Worm (Caenorhabditis elegans) whole organism, early embryonic: ENCODE measurements around the gene clec-178.

Experiments
- B0310.2 ChIP-seq: sonication (generic microtip); optimal IDR thresholded peaks from 2 replicates; lab custom pipeline; 2016; ENCODE audit warnings: mild to moderate bottlenecking, missing genetic modification characterization, missing compliant biosample characterization
- F13C5.2 ChIP-seq: sonication (generic microtip); optimal IDR thresholded peaks from 2 replicates; lab custom pipeline; 2017; ENCODE audit warnings: mild to moderate bottlenecking, missing genetic modification characterization, inconsistent platforms, missing compliant biosample characterization
- aly-1 ChIP-seq: sonication (generic microtip); optimal IDR thresholded peaks from 2 replicates; lab custom pipeline; 2016; ENCODE audit warnings: missing genetic modification characterization, missing compliant biosample characterization
- ama-1 ChIP-seq: fragments of 150-350 bp; optimal IDR thresholded peaks from 2 replicates; lab custom pipeline; 2014
- ceh-13 ChIP-seq: fragments of 200-800 bp; sonication (Bioruptor generic); optimal IDR thresholded peaks from 2 replicates; lab custom pipeline; 2018; ENCODE audit warnings: mild to moderate bottlenecking, missing genetic modification characterization, missing compliant biosample characterization
- ceh-36 ChIP-seq: sonication (generic microtip); optimal IDR thresholded peaks from 2 replicates; lab custom pipeline; 2016; ENCODE audit warnings: missing genetic modification characterization, inconsistent platforms, missing compliant biosample characterization
- ets-7 ChIP-seq: sonication (generic microtip); optimal IDR thresholded peaks from 2 replicates; lab custom pipeline; 2016; ENCODE audit warnings: missing genotype, missing genetic modification characterization, missing compliant biosample characterization
- flt-1 ChIP-seq: fragments of 200-800 bp; sonication (Bioruptor generic); IDR thresholded peaks from 2 replicates; pipeline ENCODE4 v1.3.6; 2022; ENCODE audit warnings: missing genetic modification characterization, missing compliant biosample characterization
- hmbx-1 ChIP-seq: sonication (generic microtip); optimal IDR thresholded peaks from 2 replicates; lab custom pipeline; 2016; ENCODE audit warnings: mild to moderate bottlenecking, missing genetic modification characterization, missing compliant biosample characterization
- hmg-4 ChIP-seq: fragments of 200-800 bp; sonication (Bioruptor generic); optimal IDR thresholded peaks from 2 replicates; lab custom pipeline; 2018; ENCODE audit warnings: mild to moderate bottlenecking, missing genetic modification characterization, missing compliant biosample characterization
- hnd-1 ChIP-seq: sonication (generic microtip); optimal IDR thresholded peaks from 2 replicates; lab custom pipeline; 2016; ENCODE audit warnings: missing genetic modification characterization, missing compliant biosample characterization
- pes-1 ChIP-seq: fragments of 200-800 bp; sonication (Bioruptor generic); IDR thresholded peaks from 2 replicates; pipeline ENCODE4 v1.3.6; 2022; ENCODE audit warnings: missing genetic modification reagents, missing genetic modification characterization, missing compliant biosample characterization
- scrt-1 ChIP-seq: fragments of 200-800 bp; sonication (Bioruptor generic); IDR thresholded peaks from 2 replicates; pipeline ENCODE4 v1.3.6; 2022; ENCODE audit warnings: missing genetic modification characterization, missing compliant biosample characterization
- sea-1 ChIP-seq: fragments of 200-800 bp; sonication (Bioruptor generic); conservative IDR thresholded peaks from 2 replicates; pipeline ENCODE4 v1.3.6; 2022; ENCODE audit warnings: missing genetic modification characterization, missing compliant biosample characterization
- tbx-11 ChIP-seq: fragments of 200-800 bp; sonication (Bioruptor generic); IDR thresholded peaks from 2 replicates; pipeline ENCODE4 v1.3.6; 2022; ENCODE audit warnings: missing genetic modification characterization, missing compliant biosample characterization
- tbx-37 ChIP-seq: fragments of 200-800 bp; sonication (Bioruptor generic); conservative IDR thresholded peaks from 2 replicates; pipeline ENCODE4 v1.3.6; 2022; ENCODE audit warnings: missing genetic modification reagents, missing genetic modification characterization, missing compliant biosample characterization
- tra-4 ChIP-seq: sonication (generic microtip); optimal IDR thresholded peaks from 2 replicates; lab custom pipeline; 2017; ENCODE audit warnings: missing genetic modification characterization, missing compliant biosample characterization

Gene clec-178

DNA sequence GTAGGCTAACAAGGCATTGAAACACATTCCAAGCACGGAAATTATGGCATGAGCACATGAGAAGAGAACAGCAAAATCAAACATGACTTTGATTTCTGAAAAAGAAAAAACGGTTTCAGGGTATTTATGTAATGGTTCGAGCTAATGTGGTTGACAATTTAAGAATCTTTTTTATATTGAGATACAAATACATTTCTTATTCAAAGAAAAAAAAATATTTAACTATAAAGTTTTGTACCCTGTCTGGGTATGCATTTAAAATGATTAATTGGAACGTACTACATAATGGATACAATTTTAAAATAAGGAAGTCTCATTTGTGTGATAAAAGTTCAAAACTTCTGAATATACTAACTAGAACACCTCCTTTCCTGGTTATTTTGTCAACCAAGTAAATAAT is 23.6 kb upstream of the clec-178 start, which contains the start of gene srd-12:
TSS of gene srd-12 (minus strand) at position 101 of the 400 bp plus-strand sequence.
- TF ChIP-seq pes-1 (GFP tag; lab: Robert Waterston, UW) (no peak), flt-1 (GFP tag; lab: Robert Waterston, UW) (no peak), tra-4 (no peak), ets-7 (no peak), hnd-1 (tag; lab: Kevin White, UChicago) (no peak), F13C5.2 (tag; lab: Kevin White, UChicago) (no peak), sea-1 (GFP tag; lab: Robert Waterston, UW) (no peak), hmbx-1 (tag; lab: Kevin White, UChicago) (no peak), aly-1 (tag; lab: Kevin White, UChicago) (no peak), tbx-11 (GFP tag; lab: Robert Waterston, UW) (no peak), ama-1 (no peak), scrt-1 (no peak), hmg-4 (no peak), ceh-36 (tag; lab: Kevin White, UChicago) (no peak)

DNA sequence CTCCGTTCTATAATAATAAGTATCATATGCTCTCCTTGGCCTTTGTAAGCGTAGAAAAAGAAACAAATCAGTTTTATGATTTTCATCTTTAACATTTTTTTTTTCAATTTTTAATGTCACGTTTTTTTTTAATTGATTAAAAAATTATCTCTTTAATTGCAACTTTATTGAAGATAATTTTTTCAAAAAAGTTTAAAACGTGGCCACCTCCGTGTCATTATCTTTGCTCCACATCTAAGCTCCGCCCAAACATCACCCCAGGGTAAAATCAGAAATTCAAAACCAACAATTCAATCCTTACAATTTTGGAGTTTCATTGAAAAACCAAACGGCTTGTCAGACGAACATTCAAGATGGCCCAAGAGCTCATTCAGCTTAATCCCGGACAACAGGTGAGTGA is 22.1 kb upstream of the clec-178 start, which contains the start of gene ttbk-8.2:
TSS of gene ttbk-8.2 (plus strand) at position 301 of the 400 bp plus-strand sequence.
- TF ChIP-seq ama-1: no peak
- no peak for TF ChIP-seq hnd-1 (tag; lab: Kevin White, UChicago)
- TF ChIP-seq ets-7: no peak
- TF ChIP-seq B0310.2 (tag; lab: Kevin White, UChicago): no peak
- no peak for TF ChIP-seq flt-1 (GFP tag; lab: Robert Waterston, UW)
- no peak for TF ChIP-seq ceh-36 (tag; lab: Kevin White, UChicago)
- no peak for TF ChIP-seq hmg-4
- TF ChIP-seq tbx-37 (GFP tag; lab: Robert Waterston, UW): no peak
- TF ChIP-seq ceh-13 (GFP tag; lab: Kevin White, UChicago): no peak

DNA sequence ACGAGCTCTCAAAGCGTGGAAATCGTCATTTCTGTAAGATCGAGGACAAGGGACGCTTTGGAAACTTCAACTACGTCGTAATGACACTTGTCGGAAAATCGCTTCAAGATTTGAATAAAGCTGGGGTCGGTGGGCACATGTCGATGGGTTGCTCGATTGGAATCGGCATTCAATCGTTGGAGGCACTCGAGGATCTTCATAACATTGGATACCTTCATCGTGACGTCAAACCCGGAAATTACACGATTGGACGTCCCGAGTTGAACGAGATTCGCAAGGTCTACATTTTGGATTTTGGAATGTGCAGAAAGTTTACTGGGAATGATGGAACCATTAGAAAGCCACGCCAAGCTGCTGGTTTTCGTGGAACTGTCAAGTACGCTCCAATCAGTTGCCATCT is 21.2 kb upstream of the clec-178 start:
- TF ChIP-seq tra-4: no peak
- no peak for TF ChIP-seq sea-1 (GFP tag; lab: Robert Waterston, UW)
- TF ChIP-seq hmbx-1 (tag; lab: Kevin White, UChicago): no peak
- TF ChIP-seq tbx-11 (GFP tag; lab: Robert Waterston, UW): no peak
- TF ChIP-seq tbx-37 (GFP tag; lab: Robert Waterston, UW): no peak
- no peak for TF ChIP-seq F13C5.2 (tag; lab: Kevin White, UChicago)
- no peak for TF ChIP-seq ama-1
- TF ChIP-seq ceh-13 (GFP tag; lab: Kevin White, UChicago): no peak
- TF ChIP-seq aly-1 (tag; lab: Kevin White, UChicago): no peak
- no peak for TF ChIP-seq ets-7

DNA sequence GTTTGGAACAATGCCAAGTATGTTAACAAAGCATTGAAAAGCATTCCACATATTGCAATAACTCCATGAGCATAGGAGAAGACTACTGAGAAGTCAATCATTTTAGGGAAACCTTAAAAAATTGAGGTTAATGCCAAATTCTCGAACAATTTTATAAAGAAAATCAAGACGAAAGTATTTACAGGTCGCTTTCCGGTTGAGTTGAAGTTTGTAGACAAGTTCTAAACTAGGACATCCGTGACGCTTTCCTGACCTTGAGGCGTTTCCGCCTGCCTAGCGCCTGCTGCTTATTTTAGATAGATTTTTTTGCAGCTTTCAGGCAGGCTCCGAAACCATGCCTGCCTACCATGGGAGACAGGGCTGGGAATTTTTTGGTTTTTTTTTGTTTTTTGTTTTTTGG is 18.2 kb upstream of the clec-178 start, which contains the start of gene srd-13:
TSS of gene srd-13 (minus strand) at position 101 of the 400 bp plus-strand sequence.
- TF ChIP-seq B0310.2 (tag; lab: Kevin White, UChicago) (no peak), sea-1 (GFP tag; lab: Robert Waterston, UW) (no peak), scrt-1 (no peak), hmg-4 (no peak), flt-1 (GFP tag; lab: Robert Waterston, UW) (no peak), tbx-11 (GFP tag; lab: Robert Waterston, UW) (no peak), pes-1 (GFP tag; lab: Robert Waterston, UW) (no peak), F13C5.2 (tag; lab: Kevin White, UChicago) (no peak), ceh-13 (GFP tag; lab: Kevin White, UChicago) (no peak), ceh-36 (tag; lab: Kevin White, UChicago) (no peak), hmbx-1 (tag; lab: Kevin White, UChicago) (no peak), ets-7 (no peak), hnd-1 (tag; lab: Kevin White, UChicago) (no peak)

DNA sequence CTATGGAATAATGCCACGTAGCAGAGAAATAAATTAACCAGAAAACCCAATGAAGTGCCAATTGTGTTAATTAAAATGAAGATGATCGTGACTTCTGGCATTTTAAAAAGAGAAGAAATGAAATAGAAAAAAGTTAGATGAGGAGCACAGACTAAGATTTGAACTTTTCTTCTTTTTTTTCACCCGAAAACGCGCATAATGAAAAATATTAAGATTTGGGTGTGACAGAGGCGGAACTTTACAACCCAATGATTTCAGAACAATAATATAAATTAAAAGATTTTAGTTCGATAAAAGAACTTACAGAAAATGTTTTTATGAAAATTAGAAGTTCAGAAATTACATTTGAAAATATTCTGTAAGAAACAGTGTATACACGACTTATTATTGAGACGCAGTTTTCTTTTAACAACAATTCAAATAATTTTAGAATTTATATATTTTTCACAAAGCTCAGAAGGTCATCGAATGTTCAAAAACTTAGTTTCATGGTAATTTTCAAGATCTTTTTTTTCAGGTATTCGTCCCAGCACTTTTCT is 8.2 kb upstream of the clec-178 start, which contains the start of the genes srd-8 and B0547.2:
TSS of gene srd-8 (minus strand) at position 101 of the 539 bp plus-strand sequence.
TSS of gene B0547.2 (plus strand) at position 489 of the 539 bp plus-strand sequence.
- no peak for TF ChIP-seq ceh-13 (GFP tag; lab: Kevin White, UChicago)
- no peak for TF ChIP-seq hmg-4
- no peak for TF ChIP-seq ets-7
- no peak for TF ChIP-seq flt-1 (GFP tag; lab: Robert Waterston, UW)
- TF ChIP-seq hnd-1 (tag; lab: Kevin White, UChicago): no peak
- TF ChIP-seq ama-1: no peak
- TF ChIP-seq sea-1 (GFP tag; lab: Robert Waterston, UW): no peak
- TF ChIP-seq tbx-37 (GFP tag; lab: Robert Waterston, UW): no peak
- no peak for TF ChIP-seq scrt-1
- TF ChIP-seq F13C5.2 (tag; lab: Kevin White, UChicago): no peak
- no peak for TF ChIP-seq tra-4
- no peak for TF ChIP-seq ceh-36 (tag; lab: Kevin White, UChicago)
- no peak for TF ChIP-seq hmbx-1 (tag; lab: Kevin White, UChicago)
- TF ChIP-seq pes-1 (GFP tag; lab: Robert Waterston, UW): no peak
- no peak for TF ChIP-seq aly-1 (tag; lab: Kevin White, UChicago)
- TF ChIP-seq tbx-11 (GFP tag; lab: Robert Waterston, UW): no peak

DNA sequence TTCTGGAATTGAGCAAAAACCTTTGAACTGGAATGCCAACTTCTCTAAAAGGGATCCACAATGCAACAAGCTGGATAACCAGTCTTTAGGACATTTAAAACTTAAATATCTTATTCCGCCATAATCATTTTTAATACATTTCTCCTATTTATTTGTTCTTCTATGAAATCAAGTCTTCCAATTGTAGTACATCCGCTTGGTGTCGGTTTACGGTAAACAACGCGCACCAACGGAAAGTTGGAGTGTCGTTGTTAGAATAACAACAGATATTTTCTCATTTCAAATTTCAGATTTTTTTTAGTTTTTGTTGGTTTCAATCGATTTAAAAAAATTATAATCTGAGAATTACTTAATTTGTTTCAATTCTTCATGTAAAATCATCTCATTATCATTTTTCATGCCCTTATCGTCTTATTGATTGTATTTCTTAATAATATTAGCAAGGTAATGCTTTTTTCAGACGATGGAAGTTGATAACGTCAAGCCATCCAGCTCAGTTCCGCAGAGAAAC is 4.6 kb upstream of the clec-178 start, which contains the start of gene csn-5:
TSS of gene csn-5 (plus strand) at position 461 of the 511 bp plus-strand sequence.
- no peak for TF ChIP-seq F13C5.2 (tag; lab: Kevin White, UChicago)
- TF ChIP-seq pes-1 (GFP tag; lab: Robert Waterston, UW): no peak
- no peak for TF ChIP-seq ceh-36 (tag; lab: Kevin White, UChicago)
- TF ChIP-seq ama-1: no peak
- TF ChIP-seq hnd-1 (tag; lab: Kevin White, UChicago): no peak
- no peak for TF ChIP-seq ceh-13 (GFP tag; lab: Kevin White, UChicago)
- no peak for TF ChIP-seq hmg-4
- TF ChIP-seq tbx-11 (GFP tag; lab: Robert Waterston, UW): no peak
- TF ChIP-seq flt-1 (GFP tag; lab: Robert Waterston, UW): no peak
- TF ChIP-seq hmbx-1 (tag; lab: Kevin White, UChicago): no peak
- no peak for TF ChIP-seq scrt-1
- TF ChIP-seq ets-7: no peak
- TF ChIP-seq tbx-37 (GFP tag; lab: Robert Waterston, UW): no peak
